Fruit fly (Drosophila melanogaster) whole organism, embryonic: ENCODE data around the gene Vm34Ca.
A peak's percentile ranks its signal among the peaks of the same experiment; 100 is the strongest.

Experiments
- Adf1 ChIP-seq: fragments of 200-800 bp; sonication (Bioruptor generic); IDR thresholded peaks from 2 replicates; pipeline ENCODE4 v1.3.6; 2022; ENCODE audit warnings: missing biosample characterization, missing genetic modification characterization
- Bteb2 ChIP-seq: fragments of 200-800 bp; sonication (Bioruptor generic); optimal IDR thresholded peaks from 2 replicates; lab custom pipeline; 2016; ENCODE audit warnings: missing biosample characterization, missing genetic modification characterization
- C15 ChIP-seq: fragments of 200-800 bp; sonication (Bioruptor generic); IDR thresholded peaks from 3 replicates; pipeline ENCODE4 v1.3.6; 2022; ENCODE audit warnings: missing biosample characterization, missing genetic modification characterization
- CG10543 ChIP-seq: fragments of 200-800 bp; sonication (Bioruptor generic); optimal IDR thresholded peaks from 3 replicates; lab custom pipeline; 2017; ENCODE audit warnings: missing biosample characterization, mild to moderate bottlenecking, missing genetic modification characterization, moderate library complexity
- CG10979 ChIP-seq: fragments of 200-800 bp; sonication (Bioruptor generic); optimal IDR thresholded peaks from 2 replicates; lab custom pipeline; 2018; ENCODE audit warnings: missing biosample characterization, mild to moderate bottlenecking, missing genetic modification characterization, moderate library complexity
- CG12071 ChIP-seq: fragments of 200-800 bp; sonication (Bioruptor generic); optimal IDR thresholded peaks from 3 replicates; lab custom pipeline; 2018; ENCODE audit warnings: missing biosample characterization, mild to moderate bottlenecking, missing genetic modification characterization
- CG14860 ChIP-seq: fragments of 200-800 bp; sonication (Bioruptor generic); IDR thresholded peaks from 3 replicates; pipeline ENCODE4 v1.3.6; 2022; ENCODE audit warnings: missing biosample characterization, missing genetic modification characterization; ENCODE audit not compliant: partially characterized antibody
- CG2116 ChIP-seq: fragments of 200-800 bp; sonication (Bioruptor generic); optimal IDR thresholded peaks from 3 replicates; lab custom pipeline; 2018; ENCODE audit warnings: missing biosample characterization, mild to moderate bottlenecking, missing genetic modification characterization
- CG2120 ChIP-seq: fragments of 200-800 bp; sonication (Bioruptor generic); optimal IDR thresholded peaks from 3 replicates; lab custom pipeline; 2016; ENCODE audit warnings: missing biosample characterization, missing genetic modification characterization
- CG2129 ChIP-seq: fragments of 200-800 bp; sonication (Bioruptor generic); IDR thresholded peaks from 2 replicates; pipeline ENCODE4 v1.3.6; 2022; ENCODE audit warnings: missing biosample characterization, missing genetic modification characterization; ENCODE audit not compliant: partially characterized antibody
- CG31441 ChIP-seq: fragments of 200-800 bp; sonication (Bioruptor generic); IDR thresholded peaks from 2 replicates; pipeline ENCODE4 v1.3.6; 2022; ENCODE audit warnings: missing biosample characterization, missing genetic modification characterization
- CG34422 ChIP-seq: fragments of 200-800 bp; sonication (Bioruptor generic); IDR thresholded peaks from 3 replicates; pipeline ENCODE4 v1.3.6; 2022; ENCODE audit warnings: missing biosample characterization, missing genetic modification characterization
- CG3995 ChIP-seq: fragments of 200-800 bp; sonication (Bioruptor generic); optimal IDR thresholded peaks from 3 replicates; lab custom pipeline; 2016; ENCODE audit warnings: missing biosample characterization, missing genetic modification characterization
- CG4282 ChIP-seq: fragments of 200-800 bp; sonication (Bioruptor generic); optimal IDR thresholded peaks from 2 replicates; lab custom pipeline; 2016; ENCODE audit warnings: missing biosample characterization, missing genetic modification characterization
- CG7839 ChIP-seq: fragments of 200-800 bp; sonication (Bioruptor generic); optimal IDR thresholded peaks from 3 replicates; lab custom pipeline; 2018; ENCODE audit warnings: missing biosample characterization, mild to moderate bottlenecking, missing genetic modification characterization, moderate library complexity
- CG8944 ChIP-seq: fragments of 200-800 bp; sonication (Bioruptor generic); optimal IDR thresholded peaks from 3 replicates; lab custom pipeline; 2016; ENCODE audit warnings: missing biosample characterization, missing genetic modification characterization
- CrebB ChIP-seq: fragments of 200-800 bp; sonication (Bioruptor generic); optimal IDR thresholded peaks from 3 replicates; lab custom pipeline; 2018; ENCODE audit warnings: missing biosample characterization, mild to moderate bottlenecking, missing genetic modification characterization
- Dip2 ChIP-seq: fragments of 200-800 bp; sonication (Bioruptor generic); IDR thresholded peaks from 2 replicates; pipeline ENCODE4 v1.3.6; 2022; ENCODE audit warnings: missing biosample characterization, missing genetic modification characterization
- Dip3 ChIP-seq: fragments of 200-800 bp; sonication (Bioruptor generic); optimal IDR thresholded peaks from 3 replicates; lab custom pipeline; 2016; ENCODE audit warnings: missing biosample characterization, missing genetic modification characterization
- E2f1 ChIP-seq: fragments of 200-800 bp; sonication (Bioruptor generic); IDR thresholded peaks from 2 replicates; pipeline ENCODE4 v1.3.6; 2022; ENCODE audit warnings: missing biosample characterization, missing genetic modification characterization
- Gsc ChIP-seq: fragments of 200-800 bp; sonication (Bioruptor generic); IDR thresholded peaks from 2 replicates; pipeline ENCODE4 v1.3.6; 2022; ENCODE audit warnings: missing biosample characterization, missing genetic modification characterization
- Hr78 ChIP-seq, 2 experiments: fragments of 200-800 bp in 1 of 2; fragments of >200 bp in 1 of 2; sonication (Bioruptor generic) in 1 of 2; optimal IDR thresholded peaks; 2 replicates each; lab custom pipeline; 2017 to 2019; ENCODE audit warnings: missing biosample characterization in 2 of 2, missing genetic modification characterization in 2 of 2, mild to moderate bottlenecking in 1 of 2, moderate library complexity in 1 of 2
- Hsf ChIP-seq: fragments of 200-800 bp; sonication (Bioruptor generic); optimal IDR thresholded peaks from 3 replicates; lab custom pipeline; 2016; ENCODE audit warnings: missing biosample characterization, missing genetic modification characterization
- MBD-R2 ChIP-seq: fragments of 200-800 bp; sonication (Bioruptor generic); IDR thresholded peaks from 2 replicates; pipeline ENCODE4 v1.3.6; 2022; ENCODE audit warnings: missing biosample characterization, missing genetic modification characterization
- MTF-1 ChIP-seq: fragments of 200-800 bp; sonication (Bioruptor generic); optimal IDR thresholded peaks from 2 replicates; lab custom pipeline; 2018; ENCODE audit warnings: missing biosample characterization, mild to moderate bottlenecking, missing genetic modification characterization, borderline replicate concordance
- Med ChIP-seq: fragments of 200-800 bp; sonication (Bioruptor generic); peaks from one replicate; lab custom pipeline; 2016; ENCODE audit warnings: missing biosample characterization, missing genetic modification characterization, mild to moderate bottlenecking, inconsistent platforms, moderate library complexity
- Poxn ChIP-seq: fragments of 200-800 bp; sonication (Bioruptor generic); IDR thresholded peaks from 2 replicates; pipeline ENCODE4 v1.3.6; 2022; ENCODE audit warnings: missing biosample characterization, missing genetic modification characterization
- Ptx1 ChIP-seq: fragments of 200-800 bp; sonication (Bioruptor generic); IDR thresholded peaks from 2 replicates; pipeline ENCODE4 v1.3.6; 2022; ENCODE audit warnings: missing biosample characterization, missing genetic modification characterization
- Spps ChIP-seq: fragments of 200-800 bp; sonication (Bioruptor generic); optimal IDR thresholded peaks from 2 replicates; lab custom pipeline; 2018; ENCODE audit warnings: missing biosample characterization, mild to moderate bottlenecking, missing genetic modification characterization
- Sry-δ ChIP-seq: fragments of 200-800 bp; sonication (Bioruptor generic); optimal IDR thresholded peaks from 2 replicates; lab custom pipeline; 2016; ENCODE audit warnings: missing biosample characterization, missing genetic modification characterization
- ab ChIP-seq: fragments of 200-800 bp; sonication (Bioruptor generic); optimal IDR thresholded peaks from 2 replicates; lab custom pipeline; 2016; ENCODE audit warnings: missing biosample characterization, missing genetic modification characterization
- cas ChIP-seq: fragments of 200-800 bp; sonication (Bioruptor generic); IDR thresholded peaks from 2 replicates; pipeline ENCODE4 v1.3.6; 2022; ENCODE audit warnings: missing biosample characterization, missing genetic modification characterization
- crp ChIP-seq, 2 experiments: fragments of 200-800 bp; sonication (Bioruptor generic); optimal IDR thresholded peaks; 2 replicates in 1 of 2; 3 replicates in 1 of 2; lab custom pipeline; 2017; ENCODE audit warnings: missing biosample characterization in 2 of 2, missing genetic modification characterization in 2 of 2, mild to moderate bottlenecking in 1 of 2, moderate library complexity in 1 of 2
- cwo ChIP-seq: fragments of 200-800 bp; sonication (Bioruptor generic); optimal IDR thresholded peaks from 3 replicates; lab custom pipeline; 2017; ENCODE audit warnings: missing biosample characterization, missing genetic modification characterization, mild to moderate bottlenecking, moderate library complexity, missing genetic modification reagents
- exex ChIP-seq: fragments of 200-800 bp; sonication (Bioruptor generic); optimal IDR thresholded peaks from 4 replicates; lab custom pipeline; 2018; ENCODE audit warnings: missing biosample characterization, mild to moderate bottlenecking, missing genetic modification characterization, moderate library complexity
- fd64A ChIP-seq: fragments of 200-800 bp; sonication (Bioruptor generic); optimal IDR thresholded peaks from 3 replicates; lab custom pipeline; 2018; ENCODE audit warnings: missing biosample characterization, mild to moderate bottlenecking, missing genetic modification characterization
- grn ChIP-seq: fragments of 200-800 bp; sonication (Bioruptor generic); optimal IDR thresholded peaks from 3 replicates; lab custom pipeline; 2017; ENCODE audit warnings: missing biosample characterization, missing genetic modification characterization
- lab ChIP-seq: fragments of 200-800 bp; sonication (Bioruptor generic); optimal IDR thresholded peaks from 3 replicates; lab custom pipeline; 2017; ENCODE audit warnings: missing biosample characterization, missing genetic modification characterization, mild to moderate bottlenecking, moderate library complexity, missing genetic modification reagents
- lilli ChIP-seq: fragments of 200-800 bp; sonication (Bioruptor generic); optimal IDR thresholded peaks from 3 replicates; lab custom pipeline; 2016; ENCODE audit warnings: missing biosample characterization, missing genetic modification characterization
- luna ChIP-seq: fragments of 200-800 bp; sonication (Bioruptor generic); optimal IDR thresholded peaks from 2 replicates; lab custom pipeline; 2016; ENCODE audit warnings: missing biosample characterization, missing genetic modification characterization
- mirr ChIP-seq: fragments of 200-800 bp; sonication (Bioruptor generic); optimal IDR thresholded peaks from 3 replicates; lab custom pipeline; 2018; ENCODE audit warnings: missing biosample characterization, mild to moderate bottlenecking, missing genetic modification characterization
- oc ChIP-seq: fragments of 200-800 bp; sonication (Bioruptor generic); optimal IDR thresholded peaks from 2 replicates; lab custom pipeline; 2018; ENCODE audit warnings: missing biosample characterization, mild to moderate bottlenecking, missing genetic modification characterization, moderate library complexity
- seq ChIP-seq: fragments of 200-800 bp; sonication (Bioruptor generic); IDR thresholded peaks from 2 replicates; pipeline ENCODE4 v1.3.6; 2022; ENCODE audit warnings: missing biosample characterization, missing genetic modification characterization
- slp2 ChIP-seq: fragments of 200-800 bp; sonication (Bioruptor generic); optimal IDR thresholded peaks from 2 replicates; lab custom pipeline; 2016; ENCODE audit warnings: missing biosample characterization, missing genetic modification characterization
- ssp ChIP-seq: fragments of 200-800 bp; sonication (Bioruptor generic); IDR thresholded peaks from 2 replicates; pipeline ENCODE4 v1.3.6; 2022; ENCODE audit warnings: missing biosample characterization, missing genetic modification characterization
- sug ChIP-seq: fragments of 200-800 bp; optimal IDR thresholded peaks from 2 replicates; lab custom pipeline; 2019; ENCODE audit warnings: missing biosample characterization, mild to moderate bottlenecking, missing genetic modification characterization, moderate library complexity
- tap ChIP-seq: fragments of 200-800 bp; optimal IDR thresholded peaks from 3 replicates; lab custom pipeline; 2019; ENCODE audit warnings: missing biosample characterization, mild to moderate bottlenecking, missing genetic modification characterization, moderate library complexity
- z ChIP-seq: fragments of 200-800 bp; sonication (Bioruptor generic); IDR thresholded peaks from 3 replicates; pipeline ENCODE4 v1.3.6; 2022; ENCODE audit warnings: missing biosample characterization, missing genetic modification characterization

Gene Vm34Ca

DNA sequence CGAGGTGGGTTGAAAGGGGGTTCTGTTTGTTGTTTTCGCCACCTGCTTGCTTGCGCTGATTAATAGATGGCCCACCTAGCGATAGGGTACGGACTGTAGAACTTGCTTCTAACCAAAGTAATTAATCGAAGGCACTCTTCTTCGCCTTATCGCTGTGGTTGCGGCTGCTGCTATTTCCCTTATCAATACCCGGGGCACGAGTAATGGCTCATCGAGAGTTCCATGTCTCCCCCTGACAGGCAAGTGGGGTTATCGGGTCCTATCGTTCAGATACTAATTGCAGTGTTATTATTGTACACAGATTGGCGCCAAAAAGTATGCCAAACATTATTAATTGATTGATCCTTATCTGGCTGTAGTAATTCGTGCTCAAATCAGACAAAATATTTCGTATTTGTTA is 25.4 kb upstream of the Vm34Ca start (continued):
- peak; percentile 12 for TF ChIP-seq CG10543 (GFP tag; lab: Kevin White, UChicago)
- TF ChIP-seq Hr78 (GFP tag; optimal IDR thresholded peaks at IDR 0.05; lab: Kevin White, UChicago) = peak in 1 of 2 experiments; percentile 16
- TF ChIP-seq exex (tag; lab: Kevin White, UChicago) = peak; percentile 99
- TF ChIP-seq mirr (GFP tag; lab: Kevin White, UChicago) = peak; percentile 91
- no peak for TF ChIP-seq C15 (GFP tag; lab: Robert Waterston, UW)
- peak; percentile 94 for TF ChIP-seq sug
- TF ChIP-seq Bteb2 = no peak
- TF ChIP-seq tap (tag; lab: Kevin White, UChicago) = no peak
- TF ChIP-seq lab (GFP tag; lab: Kevin White, UChicago) = peak; percentile 43

- TF ChIP-seq CG34422 (GFP tag; lab: Robert Waterston, UW) (no peak), E2f1 (GFP tag; lab: Robert Waterston, UW) (no peak), Ptx1 (GFP tag; lab: Robert Waterston, UW) (no peak), Dip2 (GFP tag; lab: Robert Waterston, UW) (no peak), crp (GFP tag; optimal IDR thresholded peaks at IDR 0.05; lab: Kevin White, UChicago) (no peak), Adf1 (GFP tag; lab: Robert Waterston, UW) (no peak), cas (GFP tag; lab: Robert Waterston, UW) (no peak), sug (peak; percentile 81), lilli (GFP tag; lab: Kevin White, UChicago) (no peak), CG7839 (no peak), CrebB (tag; lab: Kevin White, UChicago) (no peak), Med (GFP tag; lab: Kevin White, UChicago) (no peak), CG2129 (GFP tag; lab: Robert Waterston, UW) (no peak), grn (GFP tag; lab: Kevin White, UChicago) (peak; percentile 74), slp2 (no peak), Hr78 (GFP tag; optimal IDR thresholded peaks at IDR 0.05; lab: Kevin White, UChicago) (peak in 1 of 2 experiments; percentile 78), z (no peak), CG14860 (GFP tag; lab: Robert Waterston, UW) (no peak), CG31441 (GFP tag; lab: Robert Waterston, UW) (no peak), Poxn (GFP tag; lab: Robert Waterston, UW) (no peak), ssp (GFP tag; lab: Robert Waterston, UW) (no peak), exex (tag; lab: Kevin White, UChicago) (peak; percentile 70), Sry-δ (no peak), Gsc (GFP tag; lab: Robert Waterston, UW) (no peak), CG10979 (no peak), CG2120 (GFP tag; lab: Kevin White, UChicago) (peak; percentile 20), cwo (GFP tag; lab: Kevin White, UChicago) (peak; percentile 78), CG4282 (no peak), MBD-R2 (GFP tag; lab: Robert Waterston, UW) (no peak), oc (no peak), seq (GFP tag; lab: Robert Waterston, UW) (no peak), ab (GFP tag; lab: Kevin White, UChicago) (no peak), CG3995 (GFP tag; lab: Kevin White, UChicago) (no peak), fd64A (no peak), CG2116 (no peak), luna (GFP tag; lab: Kevin White, UChicago) (no peak), CG12071 (GFP tag; lab: Kevin White, UChicago) (no peak), CG8944 (GFP tag; lab: Kevin White, UChicago) (no peak), Dip3 (GFP tag; lab: Kevin White, UChicago) (peak; percentile 9), MTF-1 (no peak), Spps (no peak), Hsf (GFP tag; lab: Kevin White, UChicago) (no peak)
Observed at dm6 chr2L:13434795-13435634, 23.6 kb upstream of the Vm34Ca start, which contains the start of gene Tehao. TSS of gene Tehao (plus strand) at chr2L:13435622.
